Worm (Caenorhabditis elegans) whole organism, L1 larva: Measurements from ENCODE around the gene K02D10.8.

ENCODE experiments used
- F16B12.6 ChIP-seq: fragments of 150-350 bp; optimal IDR thresholded peaks from 2 replicates; lab custom pipeline; 2014; ENCODE audit warnings: missing biosample characterization, missing genetic modification characterization
- aly-2 ChIP-seq: fragments of 150-350 bp; optimal IDR thresholded peaks from 2 replicates; lab custom pipeline; 2014; ENCODE audit warnings: missing biosample characterization, missing genetic modification characterization
- ama-1 ChIP-seq: fragments of 150-350 bp; optimal IDR thresholded peaks from 2 replicates; lab custom pipeline; 2014
- ceh-63 ChIP-seq: fragments of 200-800 bp; sonication (Bioruptor generic); optimal IDR thresholded peaks from 2 replicates; lab custom pipeline; 2018; ENCODE audit warnings: mild to moderate bottlenecking, missing genetic modification characterization, missing compliant biosample characterization
- ceh-82 ChIP-seq, 3 experiments: fragments of 150-350 bp in 1 of 3; sonication (generic microtip) in 2 of 3; optimal IDR thresholded peaks; 2 replicates each; lab custom pipeline; 2014 to 2017; ENCODE audit warnings: missing biosample characterization in 3 of 3, missing genetic modification characterization in 3 of 3
- ceh-90 ChIP-seq: sonication (generic microtip); optimal IDR thresholded peaks from 2 replicates; lab custom pipeline; 2016; ENCODE audit warnings: missing genetic modification characterization, missing compliant biosample characterization
- ces-1 ChIP-seq: fragments of 150-350 bp; optimal IDR thresholded peaks from 2 replicates; lab custom pipeline; 2014; ENCODE audit warnings: missing biosample characterization, missing genetic modification reagents, missing genetic modification characterization
- dpl-1 ChIP-seq, 3 experiments: fragments of 150-350 bp in 2 of 3; sonication (generic microtip) in 1 of 3; optimal IDR thresholded peaks; 2 replicates each; lab custom pipeline; 2014 to 2017; ENCODE audit warnings: missing biosample characterization in 3 of 3, missing genetic modification characterization in 3 of 3, missing genetic modification reagents in 3 of 3
- dsc-1 ChIP-seq: sonication (generic microtip); optimal IDR thresholded peaks from 2 replicates; lab custom pipeline; 2016; ENCODE audit warnings: mild to moderate bottlenecking, missing genetic modification characterization, missing compliant biosample characterization
- efl-1 ChIP-seq, 4 experiments: fragments of 150-350 bp; optimal IDR thresholded peaks in 3 of 4; peaks in 1 of 4; 1 replicate in 1 of 4; 2 replicates in 3 of 4; lab custom pipeline; 2014; ENCODE audit warnings: missing biosample characterization in 2 of 4, missing genetic modification characterization in 2 of 4, missing genetic modification reagents in 2 of 4
- efl-3 ChIP-seq: fragments of 200-800 bp; sonication (Bioruptor generic); optimal IDR thresholded peaks from 2 replicates; lab custom pipeline; 2018; ENCODE audit warnings: mild to moderate bottlenecking, missing genetic modification characterization, missing compliant biosample characterization
- elt-2 ChIP-seq: sonication (generic microtip); optimal IDR thresholded peaks from 2 replicates; lab custom pipeline; 2016; ENCODE audit warnings: missing genetic modification characterization, mild to moderate bottlenecking, inconsistent platforms, missing compliant biosample characterization, missing genetic modification reagents
- ets-5 ChIP-seq: fragments of 200-800 bp; sonication (Bioruptor generic); IDR thresholded peaks from 2 replicates; pipeline ENCODE4 v1.3.6; 2022; ENCODE audit warnings: missing genetic modification characterization, missing compliant biosample characterization
- fkh-10 ChIP-seq: sonication (generic microtip); optimal IDR thresholded peaks from 2 replicates; lab custom pipeline; 2017; ENCODE audit warnings: missing biosample characterization, missing genetic modification reagents, missing genetic modification characterization
- fkh-4 ChIP-seq: sonication (generic microtip); optimal IDR thresholded peaks from 2 replicates; lab custom pipeline; 2016; ENCODE audit warnings: missing compliant biosample characterization, missing genetic modification characterization, borderline replicate concordance
- fkh-8 ChIP-seq: sonication (generic microtip); optimal IDR thresholded peaks from 2 replicates; lab custom pipeline; 2016; ENCODE audit warnings: mild to moderate bottlenecking, missing genetic modification characterization, missing compliant biosample characterization
- fos-1 ChIP-seq: fragments of 150-350 bp; optimal IDR thresholded peaks from 2 replicates; lab custom pipeline; 2014; ENCODE audit warnings: missing biosample characterization, missing genetic modification characterization
- hlh-17 ChIP-seq: fragments of 200-800 bp; sonication (Bioruptor generic); optimal IDR thresholded peaks from 2 replicates; lab custom pipeline; 2018; ENCODE audit warnings: missing genetic modification characterization, mild to moderate bottlenecking, missing compliant biosample characterization, moderate library complexity, borderline replicate concordance
- irx-1 ChIP-seq: sonication (generic microtip); optimal IDR thresholded peaks from 2 replicates; lab custom pipeline; 2016; ENCODE audit warnings: missing genetic modification characterization, missing compliant biosample characterization
- lin-13 ChIP-seq: fragments of 150-350 bp; optimal IDR thresholded peaks from 2 replicates; lab custom pipeline; 2014; ENCODE audit warnings: missing biosample characterization, missing genetic modification reagents, missing genetic modification characterization
- lin-14 ChIP-seq: fragments of 200-800 bp; sonication (Bioruptor generic); optimal IDR thresholded peaks from 2 replicates; lab custom pipeline; 2018; ENCODE audit warnings: mild to moderate bottlenecking, missing genetic modification characterization, moderate library complexity, missing compliant biosample characterization
- lin-15B ChIP-seq: fragments of 150-350 bp; sonication (generic microtip); optimal IDR thresholded peaks from 3 replicates; lab custom pipeline; 2014; ENCODE audit warnings: missing biosample characterization, missing genetic modification characterization
- lin-35 ChIP-seq, 2 experiments: fragments of 150-350 bp; optimal IDR thresholded peaks; 2 replicates each; lab custom pipeline; 2014; ENCODE audit warnings: missing biosample characterization in 2 of 2, missing genetic modification characterization in 2 of 2, missing genetic modification reagents in 2 of 2
- lsy-2 ChIP-seq, 2 experiments: fragments of 150-350 bp; optimal IDR thresholded peaks; 2 replicates each; lab custom pipeline; 2014; ENCODE audit warnings: missing biosample characterization in 2 of 2, missing genetic modification characterization in 2 of 2
- mab-9 ChIP-seq: fragments of 200-800 bp; sonication (Bioruptor generic); IDR thresholded peaks from 2 replicates; pipeline ENCODE4 v1.3.6; 2022; ENCODE audit warnings: missing genetic modification reagents, missing genetic modification characterization, missing compliant biosample characterization
- nhr-12 ChIP-seq: sonication (generic microtip); optimal IDR thresholded peaks from 2 replicates; lab custom pipeline; 2017; ENCODE audit warnings: missing biosample characterization, missing genetic modification characterization
- nhr-19 ChIP-seq: fragments of 200-800 bp; sonication (Bioruptor generic); conservative IDR thresholded peaks from 2 replicates; pipeline ENCODE4 v1.3.6; 2022; ENCODE audit warnings: missing genetic modification characterization, missing compliant biosample characterization
- nhr-20 ChIP-seq: sonication (generic microtip); optimal IDR thresholded peaks from 2 replicates; lab custom pipeline; 2016; ENCODE audit warnings: mild to moderate bottlenecking, missing genetic modification characterization, missing compliant biosample characterization
- nhr-28 ChIP-seq: fragments of 150-350 bp; optimal IDR thresholded peaks from 2 replicates; lab custom pipeline; 2014; ENCODE audit warnings: missing biosample characterization, missing genetic modification characterization
- nhr-47 ChIP-seq: sonication (generic microtip); optimal IDR thresholded peaks from 2 replicates; lab custom pipeline; 2016; ENCODE audit warnings: mild to moderate bottlenecking, missing genetic modification characterization, moderate library complexity, missing compliant biosample characterization
- nhr-76 ChIP-seq: sonication (generic microtip); optimal IDR thresholded peaks from 2 replicates; lab custom pipeline; 2017; ENCODE audit warnings: missing biosample characterization, missing genetic modification characterization
- nhr-77 ChIP-seq: fragments of 150-350 bp; optimal IDR thresholded peaks from 2 replicates; lab custom pipeline; 2014; ENCODE audit warnings: missing biosample characterization, missing genetic modification characterization
- nhr-84 ChIP-seq: sonication (generic microtip); optimal IDR thresholded peaks from 2 replicates; lab custom pipeline; 2017; ENCODE audit warnings: missing biosample characterization, missing genetic modification characterization
- nhr-90 ChIP-seq: sonication (generic microtip); optimal IDR thresholded peaks from 2 replicates; lab custom pipeline; 2016; ENCODE audit warnings: mild to moderate bottlenecking, missing genetic modification characterization, missing compliant biosample characterization; ENCODE audit not compliant: poor library complexity
- pag-3 ChIP-seq: sonication (generic microtip); optimal IDR thresholded peaks from 2 replicates; lab custom pipeline; 2017; ENCODE audit warnings: missing genetic modification characterization, mild to moderate bottlenecking, missing compliant biosample characterization, antibody characterized with exemption, borderline replicate concordance; ENCODE audit not compliant: insufficient read depth
- pax-3 ChIP-seq: fragments of 200-800 bp; sonication (Bioruptor generic); optimal IDR thresholded peaks from 2 replicates; lab custom pipeline; 2018; ENCODE audit warnings: mild to moderate bottlenecking, missing genetic modification characterization, moderate library complexity, missing compliant biosample characterization
- pqm-1 ChIP-seq: sonication (generic microtip); optimal IDR thresholded peaks from 3 replicates; lab custom pipeline; 2017; ENCODE audit warnings: missing biosample characterization, missing genetic modification characterization
- skn-1 ChIP-seq: fragments of 150-350 bp; optimal IDR thresholded peaks from 2 replicates; lab custom pipeline; 2014; ENCODE audit warnings: missing biosample characterization, missing genetic modification characterization
- snpc-4 ChIP-seq: fragments of 150-350 bp; optimal IDR thresholded peaks from 2 replicates; lab custom pipeline; 2014; ENCODE audit warnings: missing biosample characterization, missing genetic modification characterization
- snu-23 ChIP-seq: sonication (generic microtip); optimal IDR thresholded peaks from 2 replicates; lab custom pipeline; 2016; ENCODE audit warnings: missing genetic modification characterization, missing compliant biosample characterization
- swsn-7 ChIP-seq: sonication (generic microtip); optimal IDR thresholded peaks from 2 replicates; lab custom pipeline; 2016; ENCODE audit warnings: missing genetic modification characterization, missing compliant biosample characterization
- tbx-2 ChIP-seq: sonication (generic microtip); optimal IDR thresholded peaks from 2 replicates; lab custom pipeline; 2016; ENCODE audit warnings: missing genetic modification characterization, missing compliant biosample characterization
- unc-30 ChIP-seq: sonication (generic microtip); optimal IDR thresholded peaks from 2 replicates; lab custom pipeline; 2017; ENCODE audit warnings: missing biosample characterization, missing genetic modification characterization
- unc-62 ChIP-seq: fragments of 150-350 bp; optimal IDR thresholded peaks from 2 replicates; lab custom pipeline; 2014; ENCODE audit warnings: missing biosample characterization, missing genetic modification reagents, missing genetic modification characterization
- unc-98 ChIP-seq: fragments of 200-800 bp; sonication (Bioruptor generic); IDR thresholded peaks from 2 replicates; pipeline ENCODE4 v1.3.6; 2022; ENCODE audit warnings: missing genetic modification characterization, missing compliant biosample characterization
- xbp-1 ChIP-seq: sonication (generic microtip); optimal IDR thresholded peaks from 2 replicates; lab custom pipeline; 2016; ENCODE audit warnings: missing genetic modification characterization, missing compliant biosample characterization
- zag-1 ChIP-seq: fragments of 150-350 bp; optimal IDR thresholded peaks from 2 replicates; lab custom pipeline; 2014; ENCODE audit warnings: missing biosample characterization, missing genetic modification characterization
- zip-4 ChIP-seq: fragments of 200-800 bp; sonication (Bioruptor generic); optimal IDR thresholded peaks from 2 replicates; lab custom pipeline; 2018; ENCODE audit warnings: mild to moderate bottlenecking, missing genetic modification characterization, moderate library complexity, missing compliant biosample characterization

K02D10.8 gene

DNA sequence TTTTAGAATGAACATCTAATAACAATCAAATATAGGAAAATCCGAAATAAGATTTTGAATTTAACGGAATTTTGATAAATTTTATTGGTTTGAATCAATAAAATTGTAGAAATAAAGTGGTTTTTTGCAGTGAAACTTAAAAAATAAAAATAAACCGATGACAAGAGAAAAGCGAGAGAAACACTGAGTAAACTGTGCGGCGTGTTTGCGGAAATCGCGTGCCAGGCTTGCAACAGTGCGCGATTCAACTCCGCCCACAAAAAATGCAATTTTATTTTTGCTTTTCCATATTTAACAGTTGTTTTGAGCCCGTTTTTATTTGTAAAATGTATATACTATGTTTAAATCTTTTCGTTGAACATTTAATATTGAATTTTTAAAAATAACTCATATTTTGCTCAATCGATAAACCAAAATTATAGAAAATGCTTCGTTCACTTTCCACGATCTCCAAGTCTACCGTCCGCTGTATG, 18.3 kb upstream of the K02D10.8 start, which contains the start of gene mtss-1 (continued):
- TF ChIP-seq nhr-76 (tag; lab: Kevin White, UChicago) (no peak), dpl-1 (GFP tag; optimal IDR thresholded peaks at IDR 0.05; lab: Kevin White, UChicago) (peak; percentile 11 to 59 (median 56)), skn-1 (tag; lab: Kevin White, UChicago) (peak; percentile 64), fkh-4 (tag; lab: Kevin White, UChicago) (no peak), nhr-47 (peak; percentile 70), nhr-19 (GFP tag; lab: Robert Waterston, UW) (peak; percentile 59), lin-13 (GFP tag; lab: Kevin White, UChicago) (peak; percentile 3), pqm-1 (tag; lab: Kevin White, UChicago) (no peak), F16B12.6 (tag; lab: Kevin White, UChicago) (no peak), efl-3 (GFP tag; lab: Kevin White, UChicago) (no peak), hlh-17 (no peak), ceh-63 (GFP tag; lab: Kevin White, UChicago) (no peak), aly-2 (tag; lab: Kevin White, UChicago) (no peak), zip-4 (GFP tag; lab: Kevin White, UChicago) (no peak), unc-98 (GFP tag; lab: Robert Waterston, UW) (no peak), efl-1 (optimal IDR thresholded peaks at IDR 0.05; lab: Kevin White, UChicago) (peak; percentile 48 to 65), efl-1 (GFP tag; optimal IDR thresholded peaks at IDR 0.05 in 1 of 2; lab: Kevin White, UChicago) (peak; percentile 41 to 95), tbx-2 (tag; lab: Kevin White, UChicago) (peak; percentile 68), ceh-90 (no peak), ces-1 (GFP tag; lab: Kevin White, UChicago) (no peak), fkh-10 (no peak), pax-3 (tag; lab: Kevin White, UChicago) (no peak), fkh-8 (tag; lab: Kevin White, UChicago) (peak; percentile 18), snu-23 (GFP tag; lab: Kevin White, UChicago) (peak; percentile 60), xbp-1 (tag; lab: Kevin White, UChicago) (peak; percentile 55), lin-15B (tag; lab: Kevin White, UChicago) (peak; percentile 15), irx-1 (tag; lab: Kevin White, UChicago) (peak; percentile 33), ama-1 (lab: Kevin White, UChicago) (no peak), unc-62 (GFP tag; lab: Kevin White, UChicago) (no peak), nhr-90 (tag; lab: Kevin White, UChicago) (peak; percentile 62), nhr-20 (tag; lab: Kevin White, UChicago) (peak; percentile 62), nhr-77 (no peak), mab-9 (no peak), dsc-1 (peak; percentile 65), fos-1 (tag; lab: Kevin White, UChicago) (no peak), unc-30 (tag; lab: Kevin White, UChicago) (no peak), pag-3 (no peak), lin-35 (GFP tag; optimal IDR thresholded peaks at IDR 0.05; lab: Kevin White, UChicago) (peak; percentile 45 to 67), lsy-2 (tag; optimal IDR thresholded peaks at IDR 0.05; lab: Kevin White, UChicago) (peak; percentile 48 to 63), ceh-82 (tag; optimal IDR thresholded peaks at IDR 0.05; lab: Kevin White, UChicago) (peak; percentile 4 to 47 (median 44)), snpc-4 (tag; lab: Kevin White, UChicago) (peak; percentile 46), lin-14 (GFP tag; lab: Kevin White, UChicago) (peak; percentile 50)
- TF ChIP-seq, all 84 proteins: peak for 37

DNA sequence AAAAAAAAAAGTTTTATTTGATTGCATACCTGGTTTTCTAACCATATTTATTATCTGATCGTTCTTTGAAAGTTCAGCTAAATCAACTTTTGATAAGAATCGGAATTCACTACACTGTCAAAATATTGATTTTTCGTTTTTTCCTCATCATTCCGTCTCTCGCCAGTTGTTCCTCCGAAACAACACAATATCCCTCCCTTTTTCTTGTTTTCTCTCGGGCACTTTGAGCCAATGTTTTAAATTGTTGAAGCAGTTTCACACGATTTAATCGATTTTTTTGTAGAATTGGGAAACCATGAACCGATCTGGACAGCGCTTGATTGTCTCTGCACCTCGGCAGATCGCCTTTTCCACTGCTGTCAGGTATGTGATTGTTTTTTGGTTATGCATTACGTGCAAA, 16.9 kb upstream of the K02D10.8 start, which contains the start of gene K02D10.1:
Gene K02D10.1 (plus strand): TSS at position 284 of the 400 bp plus-strand sequence.
- no peak for TF ChIP-seq nhr-28 (tag; lab: Kevin White, UChicago)
- no peak for TF ChIP-seq ceh-90
- no peak for TF ChIP-seq fkh-8 (tag; lab: Kevin White, UChicago)
- no peak for TF ChIP-seq ets-5 (GFP tag; lab: Robert Waterston, UW)
- TF ChIP-seq swsn-7 (tag; lab: Kevin White, UChicago): no peak
- no peak for TF ChIP-seq nhr-20 (tag; lab: Kevin White, UChicago)
- TF ChIP-seq zag-1 (tag; lab: Kevin White, UChicago): no peak
- no peak for TF ChIP-seq nhr-84 (tag; lab: Kevin White, UChicago)
- TF ChIP-seq elt-2 (tag; lab: Kevin White, UChicago): no peak
- no peak for TF ChIP-seq aly-2 (tag; lab: Kevin White, UChicago)
- no peak for TF ChIP-seq nhr-12 (tag; lab: Kevin White, UChicago)
- no peak for TF ChIP-seq dsc-1
- no peak for TF ChIP-seq nhr-47
